Worm (Caenorhabditis elegans): Measurements from ENCODE around the gene sre-49.

DNA sequence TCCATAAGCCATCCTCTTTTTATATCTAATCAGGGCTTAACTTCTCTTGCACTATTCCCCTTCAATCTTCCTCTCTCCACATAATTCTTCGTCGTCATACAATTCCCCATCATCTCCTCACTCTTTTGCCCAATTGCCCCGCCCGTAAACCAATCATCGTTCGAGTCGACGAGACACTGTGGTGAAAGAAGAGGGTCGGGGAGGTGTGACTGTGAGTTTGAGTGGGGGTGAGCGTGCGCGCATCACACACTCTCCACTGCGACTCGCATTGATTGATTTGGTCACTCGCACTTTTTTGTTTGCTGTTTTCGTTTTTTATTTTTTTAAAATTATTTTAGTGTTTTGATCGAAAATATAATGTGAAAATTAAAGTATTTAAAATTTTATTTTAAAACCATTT is 20.5 kb downstream of the sre-49 start:
- TF ChIP-seq lsy-2 (tag; optimal IDR thresholded peaks at IDR 0.05) (peak; percentile 76 to 95), skn-1 (tag; optimal IDR thresholded peaks at IDR 0.05) (no peak), nhr-77 (tag; optimal IDR thresholded peaks at IDR 0.05) (no peak), elt-3 (tag; optimal IDR thresholded peaks at IDR 0.05) (no peak), unc-62 (GFP tag; optimal IDR thresholded peaks at IDR 0.05) (no peak), unc-55 (GFP tag; optimal IDR thresholded peaks at IDR 0.05) (peak; percentile 85), ceh-82 (tag; optimal IDR thresholded peaks at IDR 0.05) (no peak), ceh-16 (tag; optimal IDR thresholded peaks at IDR 0.05) (no peak), nhr-11 (tag; optimal IDR thresholded peaks at IDR 0.05) (no peak), snpc-4 (tag; optimal IDR thresholded peaks at IDR 0.05) (peak; percentile 56), nhr-10 (tag; optimal IDR thresholded peaks at IDR 0.05) (no peak), egl-27 (tag; optimal IDR thresholded peaks at IDR 0.05) (peak; percentile 9), unc-39 (tag; optimal IDR thresholded peaks at IDR 0.05) (no peak), fos-1 (tag; optimal IDR thresholded peaks at IDR 0.05) (peak; percentile 71)
